Worm (Caenorhabditis elegans): ENCODE measurements around the gene C30A5.10.

- TF ChIP-seq dao-5 (tag; optimal IDR thresholded peaks at IDR 0.05) (no peak), him-1 (tag; optimal IDR thresholded peaks at IDR 0.05) (no peak), W03F9.2 (tag; optimal IDR thresholded peaks at IDR 0.05) (no peak)
Measured at ce11 chrIII:8240948-8241347, 31.3 kb upstream of the C30A5.10 start.

All from whole organism, L4/young adult.